Worm (Caenorhabditis elegans): Measurements from ENCODE around the gene F20D6.2.

DNA sequence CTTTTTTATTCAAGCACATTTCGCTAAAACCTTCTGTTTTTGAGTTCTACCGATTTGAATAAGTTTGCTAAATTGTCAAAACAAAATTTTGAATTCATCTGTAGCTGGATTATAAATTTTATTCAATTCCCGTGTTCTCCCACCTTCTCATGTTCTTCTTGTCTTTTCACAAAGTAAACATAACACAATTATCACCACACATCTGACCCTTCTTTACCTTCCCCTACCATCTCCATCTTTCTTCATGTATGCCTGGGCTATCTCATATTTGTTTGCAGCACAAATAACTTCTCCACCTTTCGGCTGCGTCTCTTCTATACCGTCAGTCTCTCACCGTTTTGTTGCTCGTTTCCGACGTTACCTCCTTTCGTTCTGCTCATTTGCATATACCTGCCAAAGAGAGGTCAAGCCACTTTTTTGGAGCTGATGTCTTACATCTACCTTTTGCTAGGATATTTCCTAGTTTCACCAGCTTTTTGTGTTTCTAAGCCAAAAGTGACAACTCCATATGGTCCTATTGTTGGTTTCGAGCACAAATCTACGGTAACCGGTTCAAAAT is 17.3 kb downstream of the F20D6.2 start, which contains the start of gene cest-17:
- TF ChIP-seq tab-1 (GFP tag; IDR thresholded peaks at IDR 0.05) = no peak
- TF ChIP-seq ztf-23 (GFP tag; IDR thresholded peaks at IDR 0.05) = no peak
- TF ChIP-seq T22C8.4 (GFP tag; IDR thresholded peaks at IDR 0.05) = no peak
